Worm (Caenorhabditis elegans) whole organism, L4/young adult: ENCODE measurements around the gene spop-1.

Experiments
- W03F9.2 ChIP-seq: fragments of 150-350 bp; optimal IDR thresholded peaks from 2 replicates; lab custom pipeline; 2014; ENCODE audit warnings: missing biosample characterization, missing genetic modification characterization
- dao-5 ChIP-seq: sonication (generic microtip); optimal IDR thresholded peaks from 2 replicates; lab custom pipeline; 2016; ENCODE audit warnings: missing genotype, missing genetic modification characterization, moderate library complexity, missing compliant biosample characterization
- him-1 ChIP-seq: sonication (generic microtip); optimal IDR thresholded peaks from 2 replicates; lab custom pipeline; 2016; ENCODE audit warnings: missing genotype, missing genetic modification reagents, missing genetic modification characterization, missing compliant biosample characterization

ce11 chrIII:10112958-10113357, 15.1 kb upstream of the spop-1 start, which contains the start of gene vps-29:
- TF ChIP-seq W03F9.2 (no peak), him-1 (tag; lab: Kevin White, UChicago) (no peak), dao-5 (tag; lab: Kevin White, UChicago) (no peak)
